Fruit fly (Drosophila melanogaster) whole organism, pupa: ENCODE measurements around the gene CG15308.

Source experiments
- CG10348 ChIP-seq: fragments of 200-800 bp; sonication (Bioruptor generic); IDR thresholded peaks from 2 replicates; pipeline ENCODE4 v1.3.6; 2022; ENCODE audit warnings: missing biosample characterization, missing genetic modification characterization
- CG12605 ChIP-seq: fragments of 200-800 bp; sonication (Bioruptor generic); IDR thresholded peaks from 2 replicates; pipeline ENCODE4 v1.3.6; 2022; ENCODE audit warnings: missing biosample characterization, missing genetic modification characterization
- CG13204 ChIP-seq: fragments of 200-800 bp; sonication (Bioruptor generic); optimal IDR thresholded peaks from 2 replicates; lab custom pipeline; 2018; ENCODE audit warnings: missing biosample characterization, mild to moderate bottlenecking, missing genetic modification characterization, moderate library complexity
- CG14655 ChIP-seq: fragments of 200-800 bp; sonication (Bioruptor generic); optimal IDR thresholded peaks from 3 replicates; lab custom pipeline; 2017; ENCODE audit warnings: mild to moderate bottlenecking, missing biosample characterization, missing genetic modification reagents, missing genetic modification characterization
- CG15710 ChIP-seq: fragments of 200-800 bp; sonication (Bioruptor generic); optimal IDR thresholded peaks from 2 replicates; lab custom pipeline; 2018; ENCODE audit warnings: missing biosample characterization, mild to moderate bottlenecking, missing genetic modification characterization, moderate library complexity
- CG17806 ChIP-seq: fragments of 200-800 bp; sonication (Bioruptor generic); optimal IDR thresholded peaks from 2 replicates; lab custom pipeline; 2018; ENCODE audit warnings: missing biosample characterization, mild to moderate bottlenecking, missing genetic modification characterization, moderate library complexity
- CG32121 ChIP-seq: fragments of 200-800 bp; sonication (Bioruptor generic); IDR thresholded peaks from 2 replicates; pipeline ENCODE4 v1.3.6; 2022; ENCODE audit warnings: missing biosample characterization, missing genetic modification characterization
- CG34367 ChIP-seq: fragments of 200-800 bp; sonication (Bioruptor generic); optimal IDR thresholded peaks from 2 replicates; lab custom pipeline; 2018; ENCODE audit warnings: missing biosample characterization, mild to moderate bottlenecking, missing genetic modification characterization
- CG4496 ChIP-seq: fragments of 200-800 bp; sonication (Bioruptor generic); IDR thresholded peaks from 3 replicates; pipeline ENCODE4 v1.3.6; 2022; ENCODE audit warnings: missing biosample characterization, missing genetic modification characterization
- CG8159 ChIP-seq: fragments of 200-800 bp; sonication (Bioruptor generic); optimal IDR thresholded peaks from 3 replicates; lab custom pipeline; 2018; ENCODE audit warnings: missing biosample characterization, mild to moderate bottlenecking, missing genetic modification characterization, moderate library complexity
- CG8301 ChIP-seq: fragments of 200-800 bp; sonication (Bioruptor generic); optimal IDR thresholded peaks from 2 replicates; lab custom pipeline; 2018; ENCODE audit warnings: missing biosample characterization, mild to moderate bottlenecking, missing genetic modification characterization
- CG9948 ChIP-seq: fragments of 200-800 bp; sonication (Bioruptor generic); optimal IDR thresholded peaks from 2 replicates; lab custom pipeline; 2018; ENCODE audit warnings: missing biosample characterization, mild to moderate bottlenecking, missing genetic modification characterization, moderate library complexity
- D1 ChIP-seq: fragments of 200-800 bp; sonication (Bioruptor generic); optimal IDR thresholded peaks from 2 replicates; lab custom pipeline; 2018; ENCODE audit warnings: missing biosample characterization, mild to moderate bottlenecking, missing genetic modification characterization, moderate library complexity
- EcR ChIP-seq: fragments of 200-800 bp; sonication (Bioruptor generic); optimal IDR thresholded peaks from 3 replicates; lab custom pipeline; 2019; ENCODE audit warnings: missing biosample characterization, missing genetic modification characterization, mild to moderate bottlenecking, moderate library complexity, missing genetic modification reagents
- Ets98B ChIP-seq: fragments of 200-800 bp; sonication (Bioruptor generic); IDR thresholded peaks from 2 replicates; pipeline ENCODE4 v1.3.6; 2022; ENCODE audit warnings: missing biosample characterization, missing genetic modification characterization
- Pif1A ChIP-seq: fragments of 200-800 bp; sonication (Bioruptor generic); optimal IDR thresholded peaks from 3 replicates; lab custom pipeline; 2016; ENCODE audit warnings: missing biosample characterization, missing genetic modification characterization
- Pif1B ChIP-seq: fragments of 200-800 bp; sonication (Bioruptor generic); optimal IDR thresholded peaks from 3 replicates; lab custom pipeline; 2016; ENCODE audit warnings: missing biosample characterization, missing genetic modification characterization
- Snoo ChIP-seq: fragments of 200-800 bp; sonication (Bioruptor generic); optimal IDR thresholded peaks from 3 replicates; lab custom pipeline; 2017; ENCODE audit warnings: missing biosample characterization, mild to moderate bottlenecking, missing genetic modification characterization, inconsistent platforms
- fd96Ca ChIP-seq: fragments of 200-800 bp; sonication (Bioruptor generic); IDR thresholded peaks from 3 replicates; pipeline ENCODE4 v1.3.6; 2022; ENCODE audit warnings: missing biosample characterization, missing genetic modification characterization
- gl ChIP-seq: fragments of 200-800 bp; sonication (Bioruptor generic); optimal IDR thresholded peaks from 2 replicates; lab custom pipeline; 2018; ENCODE audit warnings: missing biosample characterization, mild to moderate bottlenecking, missing genetic modification characterization
- rn ChIP-seq: fragments of 200-800 bp; sonication (Bioruptor generic); IDR thresholded peaks from 2 replicates; pipeline ENCODE4 v1.3.6; 2022; ENCODE audit warnings: missing biosample characterization, missing genetic modification characterization

CG15308 gene

DNA sequence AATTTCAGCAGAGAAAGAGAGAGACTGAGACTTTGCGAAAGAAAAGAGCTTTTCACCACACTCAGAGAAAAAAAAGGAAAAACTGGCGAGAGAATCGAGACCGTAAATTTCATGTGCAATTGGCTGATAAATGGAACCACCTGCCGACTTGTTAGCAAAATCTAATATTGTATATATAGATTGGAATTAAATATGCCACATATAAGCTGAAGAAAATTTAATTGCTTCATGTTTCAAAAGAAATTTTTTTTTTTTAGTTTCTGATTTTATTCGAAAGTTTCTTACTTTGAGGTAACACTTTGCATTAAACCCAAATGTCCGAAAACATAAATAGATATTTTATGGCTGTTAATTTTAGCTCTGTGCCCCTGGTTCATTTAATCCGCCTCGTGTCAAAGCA lies 25.8 kb upstream of the CG15308 start:
- TF ChIP-seq CG13204 (GFP tag; lab: Kevin White, UChicago) (no peak), CG14655 (GFP tag; lab: Kevin White, UChicago) (peak; percentile 16), CG34367 (tag; lab: Kevin White, UChicago) (no peak), CG8159 (no peak), Ets98B (GFP tag; lab: Robert Waterston, UW) (0 out of 2 replicates have a peak, but pooled peaks have one; percentile 13), CG4496 (0 out of 3 replicates have a peak, but pooled peaks have one; percentile 29), CG17806 (tag; lab: Kevin White, UChicago) (no peak), rn (GFP tag; lab: Robert Waterston, UW) (no peak), D1 (no peak), fd96Ca (no peak), CG32121 (GFP tag; lab: Robert Waterston, UW) (no peak), gl (tag; lab: Kevin White, UChicago) (no peak), Pif1A (GFP tag; lab: Kevin White, UChicago) (no peak)
- TF ChIP-seq, all 21 proteins: peak for 3

DNA sequence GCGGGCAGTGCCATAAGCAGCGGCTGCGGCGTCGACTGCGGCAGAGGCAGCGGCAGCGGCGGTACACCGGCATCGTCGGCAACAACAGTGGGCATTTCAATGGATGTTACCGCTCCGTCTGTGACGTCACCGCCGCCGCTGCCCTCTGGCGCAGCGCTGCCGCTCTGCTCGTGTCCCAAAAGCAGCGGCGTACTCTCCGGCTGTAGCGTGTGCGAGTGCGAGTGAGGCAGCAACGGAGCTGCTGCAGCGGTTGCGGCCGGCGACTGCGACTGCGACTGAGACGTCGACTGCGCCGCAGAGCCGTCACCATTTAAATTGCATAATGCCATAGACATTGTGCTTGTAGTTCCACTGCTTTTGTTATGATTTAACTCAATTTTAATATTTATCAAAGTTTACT lies 24.6 kb upstream of the CG15308 start:
- TF ChIP-seq CG8159, result no peak
- TF ChIP-seq CG13204 (GFP tag; lab: Kevin White, UChicago), result no peak
- no peak for TF ChIP-seq fd96Ca
- TF ChIP-seq CG9948 (tag; lab: Kevin White, UChicago), result no peak
- no peak for TF ChIP-seq CG10348 (GFP tag; lab: Robert Waterston, UW)
- no peak for TF ChIP-seq CG34367 (tag; lab: Kevin White, UChicago)

DNA sequence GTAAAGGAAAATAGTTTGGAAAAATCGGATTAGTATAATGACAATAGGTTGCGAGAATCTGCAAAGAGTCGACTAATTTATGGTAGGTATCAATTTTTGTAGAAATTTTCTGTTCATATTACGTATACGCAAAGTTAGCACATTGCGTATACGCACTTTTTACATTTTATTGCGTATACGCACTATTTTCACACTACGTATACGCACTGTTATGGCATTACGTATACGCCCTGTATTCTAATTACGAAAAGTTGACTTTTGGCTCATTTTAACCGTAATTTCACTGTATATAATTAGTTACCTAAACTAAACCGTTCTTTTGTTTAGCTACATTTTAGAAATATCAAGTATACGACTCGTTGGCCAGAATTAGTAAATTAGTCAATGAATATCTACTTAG lies 23.9 kb upstream of the CG15308 start:
- TF ChIP-seq CG14655 (GFP tag; lab: Kevin White, UChicago), result no peak
- TF ChIP-seq CG8159, result no peak
- TF ChIP-seq CG10348 (GFP tag; lab: Robert Waterston, UW), result no peak
- no peak for TF ChIP-seq CG32121 (GFP tag; lab: Robert Waterston, UW)
- no peak for TF ChIP-seq CG13204 (GFP tag; lab: Kevin White, UChicago)
- no peak for TF ChIP-seq Pif1B (GFP tag; lab: Kevin White, UChicago)
- TF ChIP-seq EcR (GFP tag; lab: Kevin White, UChicago), result no peak
- no peak for TF ChIP-seq fd96Ca
- no peak for TF ChIP-seq CG17806 (tag; lab: Kevin White, UChicago)
- no peak for TF ChIP-seq Ets98B (GFP tag; lab: Robert Waterston, UW)
- TF ChIP-seq gl (tag; lab: Kevin White, UChicago), result no peak
- TF ChIP-seq CG4496, result no peak
- TF ChIP-seq D1, result no peak
- TF ChIP-seq CG15710 (tag; lab: Kevin White, UChicago), result no peak
- no peak for TF ChIP-seq CG9948 (tag; lab: Kevin White, UChicago)
- TF ChIP-seq CG12605 (GFP tag; lab: Robert Waterston, UW), result no peak

DNA sequence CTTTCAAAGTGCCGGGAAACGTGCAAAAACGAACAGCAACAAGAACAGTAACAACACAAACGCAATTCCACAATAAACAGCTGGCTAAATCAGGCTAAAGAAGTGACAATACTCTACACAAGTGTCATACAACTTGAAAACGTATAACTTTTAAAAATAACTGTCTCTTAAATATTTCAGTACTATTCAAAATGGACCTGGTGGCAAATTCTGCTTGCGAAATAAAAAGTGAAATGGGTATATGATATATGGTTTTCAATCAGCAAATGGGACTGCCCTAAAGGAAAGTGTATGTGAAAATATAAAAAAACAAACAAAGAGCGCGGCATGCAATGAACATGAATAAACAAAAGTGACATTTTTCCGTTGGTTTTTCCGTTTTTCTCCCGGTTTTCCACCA lies 23.0 kb upstream of the CG15308 start:
- no peak for TF ChIP-seq Pif1A (GFP tag; lab: Kevin White, UChicago)
- TF ChIP-seq CG34367 (tag; lab: Kevin White, UChicago), result no peak
- TF ChIP-seq CG12605 (GFP tag; lab: Robert Waterston, UW), result no peak
- no peak for TF ChIP-seq Ets98B (GFP tag; lab: Robert Waterston, UW)
- TF ChIP-seq CG13204 (GFP tag; lab: Kevin White, UChicago), result no peak
- TF ChIP-seq CG10348 (GFP tag; lab: Robert Waterston, UW), result no peak
- TF ChIP-seq CG15710 (tag; lab: Kevin White, UChicago), result no peak
- no peak for TF ChIP-seq Snoo (tag; lab: Kevin White, UChicago)
- no peak for TF ChIP-seq gl (tag; lab: Kevin White, UChicago)
- TF ChIP-seq rn (GFP tag; lab: Robert Waterston, UW), result no peak
- no peak for TF ChIP-seq CG17806 (tag; lab: Kevin White, UChicago)
- TF ChIP-seq CG9948 (tag; lab: Kevin White, UChicago), result no peak
- TF ChIP-seq CG32121 (GFP tag; lab: Robert Waterston, UW), result no peak
- TF ChIP-seq CG14655 (GFP tag; lab: Kevin White, UChicago), result no peak
- no peak for TF ChIP-seq CG4496

DNA sequence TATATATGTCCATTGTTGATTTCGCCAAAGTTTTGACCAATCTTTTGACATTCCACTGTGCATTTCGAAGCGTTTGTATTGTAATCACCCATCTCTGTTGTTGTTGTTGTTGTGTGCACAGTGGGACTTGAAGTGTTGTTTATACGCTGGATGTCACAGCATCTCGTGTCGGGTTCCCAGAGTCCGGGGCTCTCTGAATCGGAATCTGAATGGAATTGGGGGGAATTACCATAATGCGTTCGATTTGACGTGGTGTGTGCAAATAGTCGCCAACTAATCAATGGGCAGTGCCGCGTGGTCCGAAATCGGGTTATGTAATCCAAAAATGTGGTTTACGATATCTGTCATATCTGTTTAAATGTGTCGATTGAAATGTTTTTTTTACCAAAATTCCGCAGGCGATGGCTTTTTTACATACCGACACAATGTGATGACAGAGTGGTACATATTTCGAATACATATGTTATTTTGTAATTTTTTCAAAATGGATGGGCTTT lies 15.1 kb upstream of the CG15308 start:
- no peak for TF ChIP-seq CG34367 (tag; lab: Kevin White, UChicago)
- no peak for TF ChIP-seq gl (tag; lab: Kevin White, UChicago)
- no peak for TF ChIP-seq D1
- TF ChIP-seq CG14655 (GFP tag; lab: Kevin White, UChicago), result no peak
- TF ChIP-seq CG13204 (GFP tag; lab: Kevin White, UChicago), result no peak
- no peak for TF ChIP-seq CG9948 (tag; lab: Kevin White, UChicago)
- TF ChIP-seq CG8301 (tag; lab: Kevin White, UChicago), result no peak
- TF ChIP-seq Ets98B (GFP tag; lab: Robert Waterston, UW), result no peak
- no peak for TF ChIP-seq Pif1A (GFP tag; lab: Kevin White, UChicago)
- TF ChIP-seq CG17806 (tag; lab: Kevin White, UChicago), result no peak
- no peak for TF ChIP-seq CG12605 (GFP tag; lab: Robert Waterston, UW)
- TF ChIP-seq CG4496, result no peak
- no peak for TF ChIP-seq CG32121 (GFP tag; lab: Robert Waterston, UW)
- no peak for TF ChIP-seq Pif1B (GFP tag; lab: Kevin White, UChicago)
- no peak for TF ChIP-seq rn (GFP tag; lab: Robert Waterston, UW)
- TF ChIP-seq CG8159, result no peak
- TF ChIP-seq Snoo (tag; lab: Kevin White, UChicago), result no peak
- no peak for TF ChIP-seq CG10348 (GFP tag; lab: Robert Waterston, UW)
- no peak for TF ChIP-seq CG15710 (tag; lab: Kevin White, UChicago)
- TF ChIP-seq, all 21 proteins: peak for 0

DNA sequence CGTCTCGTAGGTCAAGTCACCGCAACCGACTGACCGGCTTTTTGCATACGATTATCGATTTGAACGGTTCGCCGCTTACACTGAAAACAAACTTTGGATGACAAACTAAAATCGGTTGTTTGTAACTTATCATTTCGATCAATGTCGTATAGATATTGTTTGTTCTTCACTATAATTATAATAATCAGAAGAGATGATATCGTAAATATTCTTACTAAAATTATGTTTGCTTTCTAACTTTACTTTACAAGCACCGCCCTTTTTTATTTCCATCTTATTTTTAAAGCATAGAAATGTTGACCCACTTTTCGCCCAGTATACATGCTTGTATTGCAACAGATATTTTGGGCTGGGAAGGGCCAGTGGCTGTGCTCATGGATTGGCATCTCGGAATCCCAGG lies 14.1 kb upstream of the CG15308 start, which contains the start of gene CG2961:
Gene CG2961 (minus strand): TSS at position 16 of the 400 bp plus-strand sequence.
- peak; percentile 26 for TF ChIP-seq CG8159
- peak; percentile 10 for TF ChIP-seq CG8301 (tag; lab: Kevin White, UChicago)
- peak; percentile 11 for TF ChIP-seq CG17806 (tag; lab: Kevin White, UChicago)
- TF ChIP-seq CG12605 (GFP tag; lab: Robert Waterston, UW), result no peak
- peak; percentile 20 for TF ChIP-seq CG15710 (tag; lab: Kevin White, UChicago)
